Worm (Caenorhabditis elegans) whole organism, L3 larva: ENCODE measurements around the gene rpl-6.

Source experiments
- R02D3.7 ChIP-seq: fragments of 150-350 bp; optimal IDR thresholded peaks from 2 replicates; lab custom pipeline; 2014; ENCODE audit warnings: missing biosample characterization, missing genetic modification characterization
- elt-1 ChIP-seq: fragments of 150-350 bp; optimal IDR thresholded peaks from 2 replicates; lab custom pipeline; 2014; ENCODE audit warnings: missing biosample characterization, missing genetic modification characterization
- elt-2 ChIP-seq: sonication (generic microtip); optimal IDR thresholded peaks from 2 replicates; lab custom pipeline; 2016; ENCODE audit warnings: missing genetic modification reagents, mild to moderate bottlenecking, missing genetic modification characterization, missing compliant biosample characterization
- fkh-10 ChIP-seq: sonication (generic microtip); optimal IDR thresholded peaks from 2 replicates; lab custom pipeline; 2017; ENCODE audit warnings: missing biosample characterization, missing genetic modification reagents, missing genetic modification characterization
- fkh-2 ChIP-seq: fragments of 150-350 bp; optimal IDR thresholded peaks from 2 replicates; lab custom pipeline; 2014; ENCODE audit warnings: missing biosample characterization, missing genetic modification reagents, missing genetic modification characterization
- fos-1 ChIP-seq: fragments of 150-350 bp; optimal IDR thresholded peaks from 2 replicates; lab custom pipeline; 2014; ENCODE audit warnings: missing biosample characterization, missing genetic modification characterization
- mdl-1 ChIP-seq: fragments of 150-350 bp; optimal IDR thresholded peaks from 2 replicates; lab custom pipeline; 2014; ENCODE audit warnings: missing biosample characterization, missing genetic modification characterization
- nhr-237 ChIP-seq: fragments of 150-350 bp; optimal IDR thresholded peaks from 2 replicates; lab custom pipeline; 2014; ENCODE audit warnings: missing biosample characterization, missing genetic modification characterization
- pqm-1 ChIP-seq: fragments of 150-350 bp; optimal IDR thresholded peaks from 2 replicates; lab custom pipeline; 2017; ENCODE audit warnings: missing biosample characterization, missing genetic modification characterization, inconsistent platforms
- sea-2 ChIP-seq: fragments of 150-350 bp; sonication (generic microtip); optimal IDR thresholded peaks from 4 replicates; lab custom pipeline; 2014; ENCODE audit warnings: missing biosample characterization, missing genetic modification reagents, missing genetic modification characterization
- unc-62 ChIP-seq: fragments of 150-350 bp; sonication (generic microtip); optimal IDR thresholded peaks from 4 replicates; lab custom pipeline; 2014; ENCODE audit warnings: missing biosample characterization, missing genetic modification reagents, missing genetic modification characterization
- zag-1 ChIP-seq: fragments of 150-350 bp; optimal IDR thresholded peaks from 2 replicates; lab custom pipeline; 2014; ENCODE audit warnings: missing biosample characterization, missing genetic modification characterization
- ztf-4 ChIP-seq: fragments of 150-350 bp; optimal IDR thresholded peaks from 2 replicates; lab custom pipeline; 2014; ENCODE audit warnings: missing biosample characterization, missing genetic modification characterization

- TF ChIP-seq fos-1 (peak; percentile 18), ztf-4 (tag; lab: Kevin White, UChicago) (no peak), pqm-1 (tag; lab: Kevin White, UChicago) (peak; percentile 97), sea-2 (GFP tag; lab: Kevin White, UChicago) (no peak), nhr-237 (tag; lab: Kevin White, UChicago) (no peak), unc-62 (GFP tag; lab: Kevin White, UChicago) (no peak), fkh-2 (tag; lab: Kevin White, UChicago) (no peak), mdl-1 (tag; lab: Kevin White, UChicago) (peak; percentile 58), R02D3.7 (no peak), fkh-10 (GFP tag; lab: Kevin White, UChicago) (no peak), zag-1 (tag; lab: Kevin White, UChicago) (no peak), elt-2 (peak; percentile 97), elt-1 (tag; lab: Kevin White, UChicago) (no peak)
These were observed 42.4 kb upstream of the rpl-6 start for ce11 chrIII:7165816-7166229.
